Fruit fly (Drosophila melanogaster): ENCODE measurements around the gene Dnali1.

- no peak for TF ChIP-seq CTCF (optimal IDR thresholded peaks at IDR 0.05)
- no peak for TF ChIP-seq CG8478 (optimal IDR thresholded peaks at IDR 0.05)
Observed at dm6 chr3R:11893197-11893596, at the start of gene Dnali1.

Measured in S2 (cell line).